Fruit fly (Drosophila melanogaster) whole organism, adult: ENCODE measurements around the gene CG14154.
A peak's percentile ranks its signal among the peaks of the same experiment; 100 is the strongest.

Source experiments
- CG11617 ChIP-seq: fragments of 200-800 bp; sonication (Bioruptor generic); optimal IDR thresholded peaks from 2 replicates; lab custom pipeline; 2017; ENCODE audit warnings: mild to moderate bottlenecking, missing biosample characterization, missing genetic modification reagents, missing genetic modification characterization
- CG12768 ChIP-seq: fragments of 200-800 bp; sonication (Bioruptor generic); optimal IDR thresholded peaks from 2 replicates; lab custom pipeline; 2017; ENCODE audit warnings: missing biosample characterization, missing genetic modification characterization, mild to moderate bottlenecking, moderate library complexity, missing genetic modification reagents
- CG14711 ChIP-seq: fragments of 200-800 bp; sonication (Bioruptor generic); optimal IDR thresholded peaks from 2 replicates; lab custom pipeline; 2018; ENCODE audit warnings: missing biosample characterization, mild to moderate bottlenecking, missing genetic modification characterization, moderate library complexity
- CG1620 ChIP-seq: fragments of 200-800 bp; sonication (Bioruptor generic); optimal IDR thresholded peaks from 2 replicates; lab custom pipeline; 2016; ENCODE audit warnings: missing biosample characterization, missing genetic modification characterization
- CG33017 ChIP-seq: fragments of 200-800 bp; sonication (Bioruptor generic); optimal IDR thresholded peaks from 2 replicates; lab custom pipeline; 2018; ENCODE audit warnings: missing biosample characterization, mild to moderate bottlenecking, missing genetic modification characterization, moderate library complexity
- CG5204 ChIP-seq: fragments of 200-800 bp; sonication (Bioruptor generic); optimal IDR thresholded peaks from 2 replicates; lab custom pipeline; 2016; ENCODE audit warnings: missing biosample characterization, missing genetic modification characterization
- CG7045 ChIP-seq: fragments of 200-800 bp; sonication (Bioruptor generic); optimal IDR thresholded peaks from 2 replicates; lab custom pipeline; 2017; ENCODE audit warnings: missing biosample characterization, mild to moderate bottlenecking, missing genetic modification characterization
- CG7101 ChIP-seq: fragments of 200-800 bp; sonication (Bioruptor generic); optimal IDR thresholded peaks from 2 replicates; lab custom pipeline; 2018; ENCODE audit warnings: missing biosample characterization, mild to moderate bottlenecking, missing genetic modification characterization, moderate library complexity
- Clk ChIP-seq: fragments of 200-800 bp; sonication (Bioruptor generic); optimal IDR thresholded peaks from 2 replicates; lab custom pipeline; 2017; ENCODE audit warnings: missing biosample characterization, missing genetic modification characterization
- Crg-1 ChIP-seq: fragments of 200-800 bp; sonication (Bioruptor generic); optimal IDR thresholded peaks from 2 replicates; lab custom pipeline; 2016; ENCODE audit warnings: missing biosample characterization, missing genetic modification characterization
- Hr96 ChIP-seq: fragments of 200-800 bp; sonication (Bioruptor generic); optimal IDR thresholded peaks from 2 replicates; lab custom pipeline; 2016; ENCODE audit warnings: missing biosample characterization, missing genetic modification characterization
- Mnt ChIP-seq: fragments of 200-800 bp; sonication (Bioruptor generic); optimal IDR thresholded peaks from 2 replicates; lab custom pipeline; 2016; ENCODE audit warnings: missing biosample characterization, mild to moderate bottlenecking, missing genetic modification characterization
- bab1 ChIP-seq: fragments of 200-800 bp; sonication (Bioruptor generic); optimal IDR thresholded peaks from 3 replicates; lab custom pipeline; 2019; ENCODE audit warnings: missing biosample characterization, mild to moderate bottlenecking, missing genetic modification characterization, moderate library complexity
- cic ChIP-seq: fragments of 200-800 bp; sonication (Bioruptor generic); optimal IDR thresholded peaks from 2 replicates; lab custom pipeline; 2017; ENCODE audit warnings: missing biosample characterization, mild to moderate bottlenecking, missing genetic modification characterization, moderate library complexity
- cnc ChIP-seq, 2 experiments: fragments of >200 bp; optimal IDR thresholded peaks; 2 replicates each; lab custom pipeline; 2017
- kay ChIP-seq: fragments of 200-800 bp; sonication (Bioruptor generic); peaks from one replicate; lab custom pipeline; 2016; ENCODE audit warnings: missing biosample characterization, missing genetic modification characterization, borderline replicate concordance
- ovo ChIP-seq: fragments of 200-800 bp; sonication (Bioruptor generic); optimal IDR thresholded peaks from 2 replicates; lab custom pipeline; 2016; ENCODE audit warnings: missing biosample characterization, missing genetic modification characterization
- pad ChIP-seq: fragments of 200-800 bp; sonication (Bioruptor generic); optimal IDR thresholded peaks from 3 replicates; lab custom pipeline; 2017; ENCODE audit warnings: missing biosample characterization, missing genetic modification characterization, mild to moderate bottlenecking, moderate library complexity, missing genetic modification reagents
- tj ChIP-seq: fragments of 200-800 bp; sonication (Bioruptor generic); optimal IDR thresholded peaks from 3 replicates; lab custom pipeline; 2017; ENCODE audit warnings: missing biosample characterization, mild to moderate bottlenecking, missing genetic modification characterization, moderate library complexity
- toe ChIP-seq: fragments of 200-800 bp; sonication (Bioruptor generic); optimal IDR thresholded peaks from 2 replicates; lab custom pipeline; 2016; ENCODE audit warnings: missing biosample characterization, missing genetic modification characterization

The CG14154 gene

DNA sequence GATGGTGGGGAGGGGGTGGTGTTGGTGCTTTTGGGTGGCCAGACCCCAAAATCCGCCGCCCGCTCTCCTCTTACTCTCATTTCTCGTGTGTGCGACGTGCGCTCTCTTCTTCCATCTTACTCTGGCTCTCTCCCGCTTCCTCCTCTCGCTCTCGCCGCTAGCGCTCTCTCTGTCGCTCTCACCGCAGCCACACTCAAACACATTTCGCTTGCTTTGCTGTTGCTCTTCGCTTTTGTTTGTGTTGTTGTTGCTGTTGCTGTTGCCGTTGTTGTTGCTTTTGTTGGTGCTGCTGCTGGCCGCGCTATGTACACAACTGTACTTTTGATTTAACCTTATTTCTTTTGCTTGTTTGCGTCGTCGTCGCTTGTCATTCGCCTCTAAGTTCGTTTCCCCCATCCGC lies 40.1 kb downstream of the CG14154 start:
- TF ChIP-seq tj (GFP tag; lab: Kevin White, UChicago) = no peak
- TF ChIP-seq CG7101 = no peak
- no peak for TF ChIP-seq CG11617 (GFP tag; lab: Kevin White, UChicago)
- TF ChIP-seq ovo (GFP tag; lab: Kevin White, UChicago) = no peak
- TF ChIP-seq Crg-1 = peak; percentile 6
- TF ChIP-seq toe = no peak
- TF ChIP-seq bab1 (GFP tag; lab: Kevin White, UChicago) = no peak
- TF ChIP-seq CG33017 (tag; lab: Kevin White, UChicago) = peak; percentile 26
- TF ChIP-seq CG7045 = no peak
- TF ChIP-seq Clk (GFP tag; lab: Kevin White, UChicago) = peak; percentile 34
- TF ChIP-seq cic (GFP tag; lab: Kevin White, UChicago) = peak; percentile 49
- no peak for TF ChIP-seq Hr96
- peak; percentile 0 for TF ChIP-seq CG14711 (tag; lab: Kevin White, UChicago)
- no peak for TF ChIP-seq Mnt (GFP tag; lab: Kevin White, UChicago)
- TF ChIP-seq kay (GFP tag; lab: Kevin White, UChicago) = no peak
- peak; percentile 18 for TF ChIP-seq CG12768 (GFP tag; lab: Kevin White, UChicago)
- TF ChIP-seq CG1620 = no peak

DNA sequence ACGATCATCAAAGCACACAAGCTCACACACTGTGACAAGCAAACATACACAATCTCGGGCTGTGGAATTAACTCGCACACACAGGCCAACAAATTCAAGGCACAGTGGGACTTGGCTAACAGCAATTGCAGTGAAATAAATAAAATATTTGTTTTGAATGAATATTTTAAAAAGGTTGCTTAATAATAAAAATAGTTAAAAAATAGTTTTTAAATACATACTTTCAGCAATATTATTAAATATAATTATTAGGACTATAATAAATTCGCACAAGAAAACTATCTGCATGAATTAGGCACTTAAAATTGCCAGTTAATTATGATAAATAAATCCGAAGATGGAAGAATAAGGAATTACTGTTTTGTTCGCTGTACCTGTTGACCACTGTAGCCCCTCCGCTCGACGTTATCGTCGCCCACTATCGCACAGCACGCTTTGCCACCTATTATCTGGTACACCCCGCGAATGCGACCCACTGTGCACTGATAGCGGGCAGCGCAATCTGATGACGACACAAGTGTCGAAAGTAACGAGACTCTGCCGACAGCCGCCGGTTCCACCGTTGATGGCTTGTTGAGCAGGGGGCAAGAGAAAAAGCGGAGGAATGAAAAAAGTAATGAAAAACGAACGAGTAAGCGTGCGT lies 41.2 kb downstream of the CG14154 start:
- TF ChIP-seq Hr96 (peak; percentile 85), ovo (GFP tag; lab: Kevin White, UChicago) (peak; percentile 69), CG11617 (GFP tag; lab: Kevin White, UChicago) (peak; percentile 99), Clk (GFP tag; lab: Kevin White, UChicago) (peak; percentile 97), pad (GFP tag; lab: Kevin White, UChicago) (peak; percentile 93), cnc (optimal IDR thresholded peaks at IDR 0.05; lab: Kevin White, UChicago) (no peak), tj (GFP tag; lab: Kevin White, UChicago) (peak; percentile 87), CG12768 (GFP tag; lab: Kevin White, UChicago) (peak; percentile 99), CG14711 (tag; lab: Kevin White, UChicago) (peak; percentile 92), kay (GFP tag; lab: Kevin White, UChicago) (peak; percentile 78), bab1 (GFP tag; lab: Kevin White, UChicago) (peak; percentile 90), CG5204 (no peak), cic (GFP tag; lab: Kevin White, UChicago) (peak; percentile 95), CG1620 (peak; percentile 78), Crg-1 (peak; percentile 95), CG7101 (peak; percentile 97), CG33017 (tag; lab: Kevin White, UChicago) (peak; percentile 97), toe (peak; percentile 81), CG7045 (peak; percentile 98), Mnt (GFP tag; lab: Kevin White, UChicago) (peak; percentile 90)

DNA sequence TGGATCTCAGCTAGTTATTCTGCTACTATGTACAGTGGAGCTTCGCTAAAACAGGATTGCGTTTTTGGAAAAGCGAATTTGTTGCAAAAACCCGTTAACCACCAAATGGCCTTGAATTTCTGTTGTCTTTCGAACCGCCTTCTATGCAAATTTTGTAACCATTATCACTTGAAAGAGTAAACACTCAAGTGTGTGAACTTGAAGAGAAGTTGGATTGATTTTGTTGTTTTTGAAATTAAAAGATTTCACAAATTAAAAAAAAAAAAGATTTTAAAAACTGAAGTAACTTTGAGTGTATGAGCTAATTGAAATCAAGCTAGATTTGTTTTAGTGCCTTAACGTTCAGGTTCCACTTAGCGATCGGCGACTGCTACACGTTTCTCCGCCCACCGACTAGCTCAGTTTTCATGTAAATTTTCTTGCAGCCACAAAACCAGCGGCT lies 42.2 kb downstream of the CG14154 start:
- TF ChIP-seq CG7101 = peak; percentile 46
- TF ChIP-seq toe = no peak
- no peak for TF ChIP-seq CG14711 (tag; lab: Kevin White, UChicago)
- TF ChIP-seq CG33017 (tag; lab: Kevin White, UChicago) = peak; percentile 51
- no peak for TF ChIP-seq Hr96
- TF ChIP-seq Crg-1 = peak; percentile 8
- TF ChIP-seq CG11617 (GFP tag; lab: Kevin White, UChicago) = peak; percentile 58
- TF ChIP-seq CG5204 = no peak
- TF ChIP-seq bab1 (GFP tag; lab: Kevin White, UChicago) = peak; percentile 61
- peak; percentile 65 for TF ChIP-seq CG12768 (GFP tag; lab: Kevin White, UChicago)
- TF ChIP-seq tj (GFP tag; lab: Kevin White, UChicago) = peak; percentile 4
- peak; percentile 35 for TF ChIP-seq pad (GFP tag; lab: Kevin White, UChicago)
- peak; percentile 52 for TF ChIP-seq CG7045
- peak; percentile 2 for TF ChIP-seq Clk (GFP tag; lab: Kevin White, UChicago)
- no peak for TF ChIP-seq Mnt (GFP tag; lab: Kevin White, UChicago)
- peak; percentile 7 for TF ChIP-seq cic (GFP tag; lab: Kevin White, UChicago)

DNA sequence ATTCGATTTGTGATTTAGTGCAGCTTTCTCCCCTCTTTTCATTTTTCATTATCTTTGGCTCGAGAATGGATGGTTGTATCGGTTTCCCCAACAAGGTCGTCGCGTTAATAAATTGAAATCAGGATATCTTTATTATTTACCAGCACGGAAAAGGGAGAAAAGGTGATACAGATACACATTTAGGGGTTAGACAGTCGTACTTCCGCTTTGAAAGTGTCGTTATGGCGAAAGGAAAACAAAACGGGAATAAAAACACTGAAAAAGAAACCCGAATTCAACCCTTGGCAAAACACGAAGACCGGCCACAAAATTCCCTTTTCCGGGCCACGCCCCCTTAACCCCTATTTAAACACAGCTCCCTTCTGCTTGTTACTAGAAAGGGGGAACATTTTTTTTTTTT lies 42.8 kb downstream of the CG14154 start:
- no peak for TF ChIP-seq cic (GFP tag; lab: Kevin White, UChicago)
- TF ChIP-seq CG11617 (GFP tag; lab: Kevin White, UChicago) = no peak
- TF ChIP-seq Clk (GFP tag; lab: Kevin White, UChicago) = no peak
- no peak for TF ChIP-seq toe
- no peak for TF ChIP-seq CG14711 (tag; lab: Kevin White, UChicago)
- TF ChIP-seq CG12768 (GFP tag; lab: Kevin White, UChicago) = no peak
- TF ChIP-seq tj (GFP tag; lab: Kevin White, UChicago) = no peak
- TF ChIP-seq cnc (optimal IDR thresholded peaks at IDR 0.05; lab: Kevin White, UChicago) = no peak
- TF ChIP-seq CG33017 (tag; lab: Kevin White, UChicago) = no peak
- TF ChIP-seq bab1 (GFP tag; lab: Kevin White, UChicago) = no peak

DNA sequence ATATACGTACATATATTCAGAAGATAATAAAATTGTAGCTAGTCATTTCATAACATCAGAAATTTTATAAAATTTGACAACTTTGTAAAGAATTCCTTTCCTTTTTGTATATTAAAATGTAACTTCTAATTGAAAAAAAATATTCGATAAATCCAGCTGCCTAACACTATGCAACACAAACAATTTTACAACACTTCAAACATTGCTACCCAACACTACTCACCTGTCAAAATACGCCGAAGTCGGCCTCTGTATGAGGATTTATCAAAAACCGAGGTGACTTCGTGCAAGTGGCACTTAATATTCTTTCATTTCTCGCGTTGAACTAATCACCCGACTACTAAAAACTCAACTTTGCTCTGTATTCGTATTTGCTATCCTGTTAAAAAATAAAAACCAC lies 44.9 kb downstream of the CG14154 start:
- no peak for TF ChIP-seq CG14711 (tag; lab: Kevin White, UChicago)
- no peak for TF ChIP-seq CG11617 (GFP tag; lab: Kevin White, UChicago)
- TF ChIP-seq CG7101 = no peak
- TF ChIP-seq Crg-1 = no peak
- TF ChIP-seq cic (GFP tag; lab: Kevin White, UChicago) = no peak
- no peak for TF ChIP-seq CG1620
- TF ChIP-seq kay (GFP tag; lab: Kevin White, UChicago) = no peak
- no peak for TF ChIP-seq CG12768 (GFP tag; lab: Kevin White, UChicago)
- no peak for TF ChIP-seq CG7045
- TF ChIP-seq tj (GFP tag; lab: Kevin White, UChicago) = no peak
- TF ChIP-seq Mnt (GFP tag; lab: Kevin White, UChicago) = no peak
- TF ChIP-seq toe = no peak
- TF ChIP-seq pad (GFP tag; lab: Kevin White, UChicago) = no peak
- TF ChIP-seq CG33017 (tag; lab: Kevin White, UChicago) = no peak
- TF ChIP-seq ovo (GFP tag; lab: Kevin White, UChicago) = no peak
- TF ChIP-seq cnc (optimal IDR thresholded peaks at IDR 0.05; lab: Kevin White, UChicago) = no peak
- no peak for TF ChIP-seq CG5204
